Worm (Caenorhabditis elegans): Measurements from ENCODE around the gene lgc-34.

- no peak for TF ChIP-seq pes-1 (GFP tag; IDR thresholded peaks at IDR 0.05)
- no peak for TF ChIP-seq tra-4 (tag; optimal IDR thresholded peaks at IDR 0.05)
- no peak for TF ChIP-seq ceh-13 (GFP tag; optimal IDR thresholded peaks at IDR 0.05)
- no peak for TF ChIP-seq ama-1 (optimal IDR thresholded peaks at IDR 0.05)
- no peak for TF ChIP-seq F13C5.2 (tag; optimal IDR thresholded peaks at IDR 0.05)
- no peak for TF ChIP-seq aly-1 (tag; optimal IDR thresholded peaks at IDR 0.05)
- TF ChIP-seq B0310.2 (tag; optimal IDR thresholded peaks at IDR 0.05), result no peak
Measured at ce11 chrII:521720-522119, 4.7 kb upstream of the lgc-34 start.

Measured in whole organism, early embryonic.